Worm (Caenorhabditis elegans): ENCODE measurements around the gene glt-6.

DNA sequence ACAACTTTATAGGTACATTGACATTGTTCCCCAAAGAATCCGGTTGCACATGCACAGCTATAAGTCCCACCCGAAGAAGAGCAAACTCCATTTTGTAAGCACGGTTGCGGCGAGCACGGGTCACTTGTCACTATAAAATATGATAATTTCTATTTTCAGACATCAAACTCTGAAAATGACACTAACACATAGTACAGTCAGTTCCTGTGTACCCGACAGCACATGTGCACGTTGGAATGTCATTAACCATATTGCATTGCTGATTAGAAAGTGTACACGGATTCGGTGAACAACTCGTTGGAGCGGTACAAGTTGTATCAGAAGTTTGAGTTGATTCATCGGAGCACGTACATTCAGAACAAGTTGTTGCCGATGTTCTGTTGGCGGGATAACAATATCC is 6.2 kb upstream of the glt-6 start:
- TF ChIP-seq ttx-3 (tag; optimal IDR thresholded peaks at IDR 0.05) (no peak), ama-1 (optimal IDR thresholded peaks at IDR 0.05) (no peak), dve-1 (tag; optimal IDR thresholded peaks at IDR 0.05) (no peak), pqm-1 (tag; optimal IDR thresholded peaks at IDR 0.05) (no peak), fax-1 (tag; optimal IDR thresholded peaks at IDR 0.05) (no peak), dmd-4 (tag; optimal IDR thresholded peaks at IDR 0.05; ENCODE audit: borderline replicate concordance) (no peak), hlh-30 (tag; optimal IDR thresholded peaks at IDR 0.05; ENCODE audit: insufficient read depth) (no peak), hlh-6 (tag; optimal IDR thresholded peaks at IDR 0.05) (no peak), nhr-11 (tag; optimal IDR thresholded peaks at IDR 0.05) (no peak), ceh-9 (tag; optimal IDR thresholded peaks at IDR 0.05) (no peak)

Measured in whole organism, late embryonic.